Worm (Caenorhabditis elegans) whole organism, late embryonic: ENCODE results near the gene Y77E11A.23.
A peak's percentile ranks its signal among the peaks of the same experiment; 100 is the strongest.

ENCODE experiments used
- C08G9.2 ChIP-seq: sonication (generic microtip); optimal IDR thresholded peaks from 2 replicates; lab custom pipeline; 2016; ENCODE audit warnings: mild to moderate bottlenecking, missing genetic modification characterization, moderate library complexity, missing compliant biosample characterization
- C38D4.7 ChIP-seq: fragments of 200-800 bp; sonication (Bioruptor generic); optimal IDR thresholded peaks from 2 replicates; lab custom pipeline; 2018; ENCODE audit warnings: mild to moderate bottlenecking, missing genetic modification characterization, moderate library complexity, missing compliant biosample characterization
- F13H6.1 ChIP-seq: sonication (generic microtip); optimal IDR thresholded peaks from 2 replicates; lab custom pipeline; 2016; ENCODE audit warnings: missing genetic modification characterization, missing compliant biosample characterization
- K09A11.1 ChIP-seq: sonication (generic microtip); optimal IDR thresholded peaks from 2 replicates; lab custom pipeline; 2017; ENCODE audit warnings: antibody characterized with exemption, mild to moderate bottlenecking, missing genetic modification characterization, missing compliant biosample characterization; ENCODE audit not compliant: insufficient read depth
- T23F11.4 ChIP-seq: fragments of 200-800 bp; sonication (Bioruptor generic); optimal IDR thresholded peaks from 2 replicates; lab custom pipeline; 2018; ENCODE audit warnings: mild to moderate bottlenecking, missing genetic modification characterization, missing compliant biosample characterization
- ceh-30 ChIP-seq: fragments of 150-350 bp; optimal IDR thresholded peaks from 2 replicates; lab custom pipeline; 2014; ENCODE audit warnings: missing biosample characterization, missing genetic modification characterization
- ceh-34 ChIP-seq: sonication (generic microtip); optimal IDR thresholded peaks from 2 replicates; lab custom pipeline; 2016; ENCODE audit warnings: mild to moderate bottlenecking, missing genetic modification characterization, missing compliant biosample characterization
- ceh-6 ChIP-seq: fragments of 200-800 bp; sonication (Bioruptor generic); optimal IDR thresholded peaks from 2 replicates; lab custom pipeline; 2018; ENCODE audit warnings: mild to moderate bottlenecking, missing genetic modification characterization, missing compliant biosample characterization
- ceh-9 ChIP-seq: sonication (generic microtip); optimal IDR thresholded peaks from 2 replicates; lab custom pipeline; 2016; ENCODE audit warnings: mild to moderate bottlenecking, missing genetic modification characterization, inconsistent platforms, missing compliant biosample characterization
- che-1 ChIP-seq: sonication (generic microtip); optimal IDR thresholded peaks from 2 replicates; lab custom pipeline; 2016; ENCODE audit warnings: mild to moderate bottlenecking, missing genetic modification characterization, missing compliant biosample characterization
- dve-1 ChIP-seq: sonication (generic microtip); optimal IDR thresholded peaks from 2 replicates; lab custom pipeline; 2017; ENCODE audit warnings: antibody characterized with exemption, mild to moderate bottlenecking, missing genetic modification characterization, missing compliant biosample characterization
- elt-4 ChIP-seq: sonication (generic microtip); optimal IDR thresholded peaks from 2 replicates; lab custom pipeline; 2016; ENCODE audit warnings: missing genetic modification characterization, missing compliant biosample characterization
- ets-4 ChIP-seq: sonication (generic microtip); optimal IDR thresholded peaks from 2 replicates; lab custom pipeline; 2016; ENCODE audit warnings: missing genetic modification characterization, missing compliant biosample characterization
- fax-1 ChIP-seq: sonication (generic microtip); optimal IDR thresholded peaks from 2 replicates; lab custom pipeline; 2016; ENCODE audit warnings: missing genotype, missing genetic modification characterization, missing compliant biosample characterization
- fkh-6 ChIP-seq: sonication (generic microtip); optimal IDR thresholded peaks from 2 replicates; lab custom pipeline; 2016; ENCODE audit warnings: missing genetic modification characterization, missing compliant biosample characterization
- gmeb-2 ChIP-seq: sonication (generic microtip); optimal IDR thresholded peaks from 2 replicates; lab custom pipeline; 2016; ENCODE audit warnings: missing genetic modification characterization, inconsistent platforms, missing compliant biosample characterization
- hlh-6 ChIP-seq: sonication (generic microtip); optimal IDR thresholded peaks from 2 replicates; lab custom pipeline; 2016; ENCODE audit warnings: missing genotype, missing genetic modification characterization, missing compliant biosample characterization
- hlh-8 ChIP-seq: sonication (generic microtip); optimal IDR thresholded peaks from 2 replicates; lab custom pipeline; 2016; ENCODE audit warnings: missing genotype, missing genetic modification characterization, missing compliant biosample characterization
- lim-6 ChIP-seq: sonication (generic microtip); optimal IDR thresholded peaks from 2 replicates; lab custom pipeline; 2016; ENCODE audit warnings: missing genetic modification characterization, missing compliant biosample characterization
- mec-3 ChIP-seq: sonication (generic microtip); optimal IDR thresholded peaks from 2 replicates; lab custom pipeline; 2016; ENCODE audit warnings: borderline replicate concordance, missing genetic modification characterization, missing compliant biosample characterization
- npax-4 ChIP-seq: sonication (generic microtip); optimal IDR thresholded peaks from 2 replicates; lab custom pipeline; 2016; ENCODE audit warnings: missing genetic modification characterization, missing compliant biosample characterization
- odd-2 ChIP-seq: sonication (generic microtip); optimal IDR thresholded peaks from 2 replicates; lab custom pipeline; 2017; ENCODE audit warnings: antibody characterized with exemption, mild to moderate bottlenecking, missing genetic modification characterization, missing compliant biosample characterization
- pag-3 ChIP-seq: sonication (generic microtip); optimal IDR thresholded peaks from 2 replicates; lab custom pipeline; 2016; ENCODE audit warnings: missing compliant biosample characterization, missing genetic modification characterization, borderline replicate concordance
- pat-9 ChIP-seq: fragments of 200-800 bp; sonication (Bioruptor generic); optimal IDR thresholded peaks from 2 replicates; lab custom pipeline; 2018; ENCODE audit warnings: mild to moderate bottlenecking, missing genetic modification characterization, moderate library complexity, missing compliant biosample characterization
- pax-1 ChIP-seq: fragments of 150-350 bp; optimal IDR thresholded peaks from 2 replicates; lab custom pipeline; 2014; ENCODE audit warnings: missing biosample characterization, missing genetic modification characterization
- ref-2 ChIP-seq: sonication (generic microtip); optimal IDR thresholded peaks from 2 replicates; lab custom pipeline; 2016; ENCODE audit warnings: missing genetic modification characterization, missing compliant biosample characterization
- rnt-1 ChIP-seq: sonication (generic microtip); optimal IDR thresholded peaks from 2 replicates; lab custom pipeline; 2016; ENCODE audit warnings: missing genetic modification characterization, missing compliant biosample characterization
- syd-9 ChIP-seq: sonication (generic microtip); optimal IDR thresholded peaks from 2 replicates; lab custom pipeline; 2016; ENCODE audit warnings: mild to moderate bottlenecking, missing genetic modification characterization, moderate library complexity, missing compliant biosample characterization
- tbx-2 ChIP-seq: sonication (generic microtip); optimal IDR thresholded peaks from 2 replicates; lab custom pipeline; 2016; ENCODE audit warnings: missing genetic modification characterization, missing compliant biosample characterization
- unc-55 ChIP-seq: sonication (generic microtip); optimal IDR thresholded peaks from 2 replicates; lab custom pipeline; 2017; ENCODE audit warnings: missing biosample characterization, missing genetic modification reagents, missing genetic modification characterization
- unc-86 ChIP-seq: sonication (generic microtip); optimal IDR thresholded peaks from 2 replicates; lab custom pipeline; 2016; ENCODE audit warnings: missing genetic modification characterization, missing compliant biosample characterization
- zip-5 ChIP-seq: sonication (generic microtip); optimal IDR thresholded peaks from 2 replicates; lab custom pipeline; 2016; ENCODE audit warnings: missing genetic modification characterization, missing compliant biosample characterization
- ztf-16 ChIP-seq: sonication (generic microtip); optimal IDR thresholded peaks from 2 replicates; lab custom pipeline; 2017; ENCODE audit warnings: missing genetic modification characterization, missing compliant biosample characterization

Y77E11A.23 gene

DNA sequence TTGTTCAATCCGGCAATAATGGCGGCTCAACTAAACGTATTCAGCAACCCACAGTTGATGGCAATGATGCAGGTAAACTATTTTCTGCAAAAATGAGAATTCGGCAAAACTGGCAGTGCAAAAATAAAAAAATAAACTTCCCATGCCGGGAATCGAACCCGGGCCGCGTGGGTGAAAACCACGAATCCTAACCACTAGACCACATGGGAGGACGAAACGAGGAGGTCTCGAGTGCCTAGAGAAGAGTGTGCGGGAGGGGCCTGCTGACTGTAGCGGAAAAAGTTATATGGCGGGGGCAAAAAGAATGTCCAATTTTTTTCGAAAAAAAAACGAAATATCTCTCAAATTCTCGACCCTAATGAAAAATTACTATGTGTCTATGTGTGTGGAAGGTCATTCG is 42.1 kb downstream of the Y77E11A.23 start (continued):
- TF ChIP-seq odd-2 (tag; lab: Kevin White, UChicago) = no peak
- TF ChIP-seq gmeb-2 = peak; percentile 74
- TF ChIP-seq dve-1 = no peak
- TF ChIP-seq ceh-9 (tag; lab: Kevin White, UChicago) = peak; percentile 2
- TF ChIP-seq unc-55 (GFP tag; lab: Kevin White, UChicago) = no peak
- peak; percentile 40 for TF ChIP-seq tbx-2 (tag; lab: Kevin White, UChicago)
- peak; percentile 33 for TF ChIP-seq ztf-16 (tag; lab: Kevin White, UChicago)
- peak; percentile 64 for TF ChIP-seq ref-2
- TF ChIP-seq che-1 = peak; percentile 70
- TF ChIP-seq C08G9.2 (tag; lab: Kevin White, UChicago) = peak; percentile 68
- peak; percentile 12 for TF ChIP-seq hlh-8
- peak; percentile 81 for TF ChIP-seq fkh-6 (tag; lab: Kevin White, UChicago)
- no peak for TF ChIP-seq pax-1 (tag; lab: Kevin White, UChicago)
- no peak for TF ChIP-seq ets-4 (tag; lab: Kevin White, UChicago)
- TF ChIP-seq unc-86 = peak; percentile 28
- TF ChIP-seq elt-4 (tag; lab: Kevin White, UChicago) = no peak
- peak; percentile 80 for TF ChIP-seq hlh-6

DNA sequence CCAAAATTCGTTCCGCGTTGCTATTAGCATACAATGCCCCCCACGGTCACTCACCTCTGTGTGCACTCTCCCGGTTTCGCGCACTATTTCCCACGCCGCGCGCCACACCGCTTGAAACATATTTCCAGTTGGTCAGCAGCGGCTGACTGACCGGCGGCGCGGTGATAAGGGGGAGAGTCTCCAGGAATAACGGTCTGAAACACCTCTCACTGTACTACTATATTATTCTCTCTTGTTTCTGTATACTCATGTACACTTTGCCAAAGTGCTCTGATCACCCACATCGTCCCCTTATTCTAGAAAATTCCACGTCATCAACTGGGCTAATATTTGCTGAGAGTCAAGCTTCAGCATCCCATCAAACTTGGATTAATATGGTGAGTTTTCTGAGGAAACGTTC is 44.3 kb downstream of the Y77E11A.23 start, which contains the start of gene nhr-41:
Gene nhr-41, plus strand, starts transcription at position 301 of the 400 bp plus-strand sequence.
- TF ChIP-seq hlh-6 (no peak), pag-3 (tag; lab: Kevin White, UChicago) (no peak), fax-1 (tag; lab: Kevin White, UChicago) (no peak), C38D4.7 (GFP tag; lab: Kevin White, UChicago) (no peak), gmeb-2 (no peak), K09A11.1 (tag; lab: Kevin White, UChicago) (no peak), ceh-34 (no peak), unc-55 (GFP tag; lab: Kevin White, UChicago) (no peak), elt-4 (tag; lab: Kevin White, UChicago) (no peak), lim-6 (no peak), zip-5 (tag; lab: Kevin White, UChicago) (no peak), odd-2 (tag; lab: Kevin White, UChicago) (no peak), che-1 (no peak)
- TF ChIP-seq, all 69 proteins: peak for 0

DNA sequence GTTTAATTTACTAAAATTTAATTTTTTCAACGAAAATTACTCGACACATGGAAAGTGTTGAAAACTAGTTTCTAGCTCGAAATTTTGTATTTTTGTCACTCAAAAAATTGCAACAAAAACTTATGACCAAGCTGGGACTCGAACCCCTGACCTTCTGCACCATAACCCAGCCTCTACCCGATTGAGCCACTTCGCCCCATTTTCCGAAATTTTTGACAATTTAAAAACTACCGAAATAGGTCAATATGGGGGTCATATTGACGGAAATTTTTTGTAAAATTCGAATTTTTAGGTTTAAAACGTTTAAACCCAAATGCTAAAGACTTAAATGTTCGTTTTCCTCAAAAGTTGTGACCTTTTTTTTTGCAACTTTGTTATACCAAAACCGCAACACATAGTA is 44.7 kb downstream of the Y77E11A.23 start:
- TF ChIP-seq gmeb-2 (no peak), F13H6.1 (tag; lab: Kevin White, UChicago) (no peak), C38D4.7 (GFP tag; lab: Kevin White, UChicago) (no peak), unc-55 (GFP tag; lab: Kevin White, UChicago) (no peak), ceh-6 (no peak), syd-9 (tag; lab: Kevin White, UChicago) (no peak), mec-3 (tag; lab: Kevin White, UChicago) (no peak), rnt-1 (tag; lab: Kevin White, UChicago) (no peak), npax-4 (no peak)

DNA sequence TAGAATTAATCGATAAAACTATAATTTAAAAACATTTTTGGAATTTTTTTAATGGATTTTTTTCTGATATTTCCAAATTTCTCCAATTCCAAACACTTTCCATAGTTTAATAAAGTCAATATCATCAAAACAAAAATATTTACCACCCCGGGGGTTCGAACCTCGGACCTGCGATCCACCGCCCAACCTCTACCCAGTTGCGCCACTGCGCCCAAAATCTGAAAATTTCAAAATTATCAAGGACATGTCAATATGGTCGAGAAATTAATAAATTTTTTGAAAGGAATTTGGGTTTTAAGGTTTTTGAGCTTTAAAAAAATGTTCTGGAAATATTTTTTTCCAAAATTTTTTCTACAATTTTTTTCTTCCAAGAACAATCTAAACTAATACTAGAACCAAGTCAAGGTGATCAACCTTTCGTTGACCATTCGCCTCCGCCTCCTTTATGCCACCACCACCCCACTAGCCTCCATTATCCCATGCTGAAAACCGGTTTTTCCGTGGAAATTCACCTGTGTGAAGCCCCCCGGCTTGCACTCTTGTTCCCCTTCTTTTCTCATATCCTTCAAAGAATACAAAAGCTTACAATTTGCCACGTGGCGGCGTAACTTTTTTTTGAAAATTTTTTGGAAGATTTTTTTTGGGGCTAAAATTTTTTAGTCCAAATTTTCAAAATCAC is 48.4 kb downstream of the Y77E11A.23 start:
- TF ChIP-seq syd-9 (tag; lab: Kevin White, UChicago) = no peak
- TF ChIP-seq F13H6.1 (tag; lab: Kevin White, UChicago) = no peak
- no peak for TF ChIP-seq zip-5 (tag; lab: Kevin White, UChicago)
- TF ChIP-seq ztf-16 (tag; lab: Kevin White, UChicago) = no peak
- no peak for TF ChIP-seq fax-1 (tag; lab: Kevin White, UChicago)
- no peak for TF ChIP-seq elt-4 (tag; lab: Kevin White, UChicago)
- TF ChIP-seq pat-9 (tag; lab: Kevin White, UChicago) = no peak
- TF ChIP-seq odd-2 (tag; lab: Kevin White, UChicago) = no peak
- TF ChIP-seq T23F11.4 = no peak
- no peak for TF ChIP-seq pag-3 (tag; lab: Kevin White, UChicago)
- TF ChIP-seq ceh-30 (tag; lab: Kevin White, UChicago) = no peak
- TF ChIP-seq unc-86 = no peak
